Worm (Caenorhabditis elegans) whole organism, mixed stage, embryonic: ENCODE results near the gene pmk-1.

ENCODE experiments used
- elt-1 ChIP-seq: sonication (generic microtip); optimal IDR thresholded peaks from 2 replicates; lab custom pipeline; 2017; ENCODE audit warnings: missing genetic modification characterization, mild to moderate bottlenecking, missing compliant biosample characterization, antibody characterized with exemption, moderate library complexity, borderline replicate concordance; ENCODE audit not compliant: insufficient read depth
- elt-3 ChIP-seq: fragments of 150-350 bp; optimal IDR thresholded peaks from 2 replicates; lab custom pipeline; 2014; ENCODE audit warnings: missing biosample characterization, missing genetic modification characterization
- flh-1 ChIP-seq: fragments of 200-800 bp; sonication (Bioruptor generic); optimal IDR thresholded peaks from 2 replicates; lab custom pipeline; 2018; ENCODE audit warnings: mild to moderate bottlenecking, missing genetic modification characterization, moderate library complexity, missing compliant biosample characterization
- nhr-237 ChIP-seq: fragments of 150-350 bp; optimal IDR thresholded peaks from 2 replicates; lab custom pipeline; 2014; ENCODE audit warnings: missing biosample characterization, missing genetic modification characterization
- snpc-4 ChIP-seq: fragments of 150-350 bp; optimal IDR thresholded peaks from 2 replicates; lab custom pipeline; 2014; ENCODE audit warnings: missing biosample characterization, missing genetic modification characterization
- sptf-1 ChIP-seq: sonication (generic microtip); optimal IDR thresholded peaks from 2 replicates; lab custom pipeline; 2017; ENCODE audit warnings: mild to moderate bottlenecking, missing genetic modification characterization, moderate library complexity, missing compliant biosample characterization
- unc-39 ChIP-seq: fragments of 150-350 bp; optimal IDR thresholded peaks from 2 replicates; lab custom pipeline; 2014; ENCODE audit warnings: missing biosample characterization, missing genetic modification characterization
- unc-62 ChIP-seq: fragments of 150-350 bp; optimal IDR thresholded peaks from 2 replicates; lab custom pipeline; 2014; ENCODE audit warnings: missing biosample characterization, missing genetic modification reagents, missing genetic modification characterization

DNA sequence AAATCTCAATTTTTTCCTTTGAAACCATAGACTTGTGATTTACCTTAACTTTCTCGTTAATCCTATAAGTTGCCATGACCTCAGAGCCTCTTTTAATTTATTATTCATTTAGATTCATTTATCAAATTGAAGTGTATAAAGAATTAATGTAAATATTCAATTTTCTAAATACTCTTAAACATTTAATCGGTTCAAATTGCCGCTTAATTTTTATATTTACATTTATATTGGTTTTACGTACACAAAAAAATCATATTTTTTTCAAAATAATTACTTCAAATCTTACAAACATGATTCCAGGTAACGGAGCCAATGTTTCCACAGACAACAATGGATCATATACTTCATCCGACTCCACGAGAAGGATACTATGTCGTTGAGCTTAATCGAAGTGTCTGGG is at the start of gene pmk-1:
- TF ChIP-seq unc-62 (GFP tag; lab: Kevin White, UChicago) (no peak), snpc-4 (no peak), elt-3 (tag; lab: Kevin White, UChicago) (no peak), nhr-237 (no peak), sptf-1 (no peak), flh-1 (GFP tag; lab: Kevin White, UChicago) (no peak), unc-39 (no peak), elt-1 (tag; lab: Kevin White, UChicago) (no peak)
